1 fruit fly cellular context compared by ENCODE assay signal in genomic region chr3L:17457695-17458242, dm6.
TF ChIP-seq lines count a peak whose summit lies in the region.

No protein-coding gene starts in this region.

TF ChIP-seq in whole organism, embryonic, 481 proteins besides CTCF, POLR2A, EP300 and RAD21 (continued from another document):
- no peak for TF ChIP-seq Lpt (GFP tag; optimal IDR thresholded peaks at IDR 0.05; lab: Kevin White, UChicago)
- TF ChIP-seq zen (tag; optimal IDR thresholded peaks at IDR 0.05; lab: Kevin White, UChicago), result no peak
- TF ChIP-seq Dref (GFP tag; IDR thresholded peaks at IDR 0.05; lab: Robert Waterston, UW), result no peak
- TF ChIP-seq CG2889 (GFP tag; IDR thresholded peaks at IDR 0.05; lab: Robert Waterston, UW), result no peak
- TF ChIP-seq ind (GFP tag; optimal IDR thresholded peaks at IDR 0.05; lab: Kevin White, UChicago), result no peak
- no peak for TF ChIP-seq C15 (GFP tag; IDR thresholded peaks at IDR 0.05; lab: Robert Waterston, UW)
- no peak for TF ChIP-seq CG13624 (GFP tag; optimal IDR thresholded peaks at IDR 0.05; lab: Kevin White, UChicago)
- TF ChIP-seq CG15073 (GFP tag; optimal IDR thresholded peaks at IDR 0.05; lab: Kevin White, UChicago), result no peak
- 0 out of 2 replicates have a peak, but pooled peaks have one; percentile 16 for TF ChIP-seq vvl (GFP tag; IDR thresholded peaks at IDR 0.05; lab: Robert Waterston, UW)
- no peak for TF ChIP-seq CG18011 (GFP tag; optimal IDR thresholded peaks at IDR 0.05; lab: Kevin White, UChicago)
- peak; percentile 15 for TF ChIP-seq Meics (GFP tag; optimal IDR thresholded peaks at IDR 0.05; lab: Kevin White, UChicago)
- TF ChIP-seq CG9797 (GFP tag; optimal IDR thresholded peaks at IDR 0.05; lab: Kevin White, UChicago), result no peak
- peak; percentile 14 for TF ChIP-seq fd96Cb (tag; optimal IDR thresholded peaks at IDR 0.05; lab: Kevin White, UChicago)
- TF ChIP-seq Dp (GFP tag; optimal IDR thresholded peaks at IDR 0.05; lab: Kevin White, UChicago), result no peak
- TF ChIP-seq Fer2 (tag; optimal IDR thresholded peaks at IDR 0.05; lab: Kevin White, UChicago), result no peak
- no peak for TF ChIP-seq CG32532 (GFP tag; IDR thresholded peaks at IDR 0.05; lab: Robert Waterston, UW)
- no peak for TF ChIP-seq Pdp1 (GFP tag; optimal IDR thresholded peaks at IDR 0.05; lab: Kevin White, UChicago)
- no peak for TF ChIP-seq CG4404 (GFP tag; IDR thresholded peaks at IDR 0.05; lab: Robert Waterston, UW)
- no peak for TF ChIP-seq crc (GFP tag; optimal IDR thresholded peaks at IDR 0.05; lab: Kevin White, UChicago)
- TF ChIP-seq Gsc (GFP tag; IDR thresholded peaks at IDR 0.05; lab: Robert Waterston, UW), result no peak
- no peak for TF ChIP-seq CG34376 (GFP tag; optimal IDR thresholded peaks at IDR 0.05; lab: Kevin White, UChicago)
- no peak for TF ChIP-seq CG1832 (GFP tag; optimal IDR thresholded peaks at IDR 0.05; lab: Kevin White, UChicago)
- TF ChIP-seq CG10431 (GFP tag; optimal IDR thresholded peaks at IDR 0.05; lab: Kevin White, UChicago), result peak; percentile 67
- no peak for TF ChIP-seq aop (GFP tag; IDR thresholded peaks at IDR 0.05; lab: Robert Waterston, UW)
- TF ChIP-seq Med (GFP tag; lab: Kevin White, UChicago), result peak; percentile 30
- TF ChIP-seq H15 (GFP tag; IDR thresholded peaks at IDR 0.05; lab: Robert Waterston, UW), result no peak
- TF ChIP-seq Sox102F (GFP tag; optimal IDR thresholded peaks at IDR 0.05; lab: Kevin White, UChicago), result peak; percentile 48
- TF ChIP-seq CG8924 (tag; optimal IDR thresholded peaks at IDR 0.05; lab: Kevin White, UChicago), result peak; percentile 28
- TF ChIP-seq E2f1 (GFP tag; IDR thresholded peaks at IDR 0.05; lab: Robert Waterston, UW), result no peak
- TF ChIP-seq grau (tag; optimal IDR thresholded peaks at IDR 0.05; lab: Kevin White, UChicago), result peak; percentile 73
- TF ChIP-seq CG4360 (GFP tag; IDR thresholded peaks at IDR 0.05; lab: Robert Waterston, UW), result no peak
- peak; percentile 12 for TF ChIP-seq CG17385 (GFP tag; optimal IDR thresholded peaks at IDR 0.05; lab: Kevin White, UChicago)
- TF ChIP-seq rib (GFP tag; IDR thresholded peaks at IDR 0.05; lab: Robert Waterston, UW), result no peak
- no peak for TF ChIP-seq CG1602 (GFP tag; optimal IDR thresholded peaks at IDR 0.05; lab: Kevin White, UChicago)
- peak; percentile 26 for TF ChIP-seq Sox100B (GFP tag; optimal IDR thresholded peaks at IDR 0.05; lab: Kevin White, UChicago)
- no peak for TF ChIP-seq sug (tag; optimal IDR thresholded peaks at IDR 0.05; lab: Kevin White, UChicago)
- TF ChIP-seq tap (tag; optimal IDR thresholded peaks at IDR 0.05; lab: Kevin White, UChicago), result peak; percentile 13
- TF ChIP-seq CG17829 (tag; optimal IDR thresholded peaks at IDR 0.05; lab: Kevin White, UChicago), result peak; percentile 23
- peak; percentile 25 for TF ChIP-seq Oli (tag; optimal IDR thresholded peaks at IDR 0.05; lab: Kevin White, UChicago)
- TF ChIP-seq caup (GFP tag; optimal IDR thresholded peaks at IDR 0.05; lab: Kevin White, UChicago; ENCODE audit: severe bottlenecking), result no peak
- peak; percentile 37 for TF ChIP-seq Blimp-1 (GFP tag; optimal IDR thresholded peaks at IDR 0.05; lab: Kevin White, UChicago)
- TF ChIP-seq gcm2 (GFP tag; optimal IDR thresholded peaks at IDR 0.05; lab: Kevin White, UChicago), result no peak
- TF ChIP-seq hth (optimal IDR thresholded peaks at IDR 0.05; lab: Kevin White, UChicago), result no peak
- peak; percentile 31 for TF ChIP-seq Sry-β (GFP tag; optimal IDR thresholded peaks at IDR 0.05; lab: Kevin White, UChicago)
- TF ChIP-seq run (tag; optimal IDR thresholded peaks at IDR 0.05; lab: Kevin White, UChicago), result no peak
- no peak for TF ChIP-seq CG13287 (GFP tag; IDR thresholded peaks at IDR 0.05; lab: Robert Waterston, UW; ENCODE audit: partially characterized antibody)
- peak; percentile 76 for TF ChIP-seq sens (GFP tag; lab: Kevin White, UChicago)
- TF ChIP-seq CG4854 (GFP tag; optimal IDR thresholded peaks at IDR 0.05; lab: Kevin White, UChicago), result no peak
- no peak for TF ChIP-seq CG2875 (GFP tag; optimal IDR thresholded peaks at IDR 0.05; lab: Kevin White, UChicago)
- TF ChIP-seq CG18599 (GFP tag; optimal IDR thresholded peaks at IDR 0.05; lab: Kevin White, UChicago), result peak; percentile 54
- TF ChIP-seq chm (GFP tag; IDR thresholded peaks at IDR 0.05; lab: Robert Waterston, UW), result no peak
- peak in 1 of 3 experiments; percentile 18 for TF ChIP-seq lola (GFP tag; optimal IDR thresholded peaks at IDR 0.05; lab: Kevin White, UChicago)
- TF ChIP-seq CG2129 (GFP tag; IDR thresholded peaks at IDR 0.05; lab: Robert Waterston, UW; ENCODE audit: partially characterized antibody), result no peak
- no peak for TF ChIP-seq CG11247 (GFP tag; IDR thresholded peaks at IDR 0.05; lab: Robert Waterston, UW)
- no peak for TF ChIP-seq CG13775 (GFP tag; optimal IDR thresholded peaks at IDR 0.05; lab: Kevin White, UChicago)
- no peak for TF ChIP-seq CG10959 (GFP tag; IDR thresholded peaks at IDR 0.05; lab: Robert Waterston, UW)
- TF ChIP-seq CG7928 (GFP tag; optimal IDR thresholded peaks at IDR 0.05; lab: Kevin White, UChicago), result no peak
- TF ChIP-seq Xbp1 (GFP tag; optimal IDR thresholded peaks at IDR 0.05; lab: Kevin White, UChicago), result no peak
- no peak for TF ChIP-seq Hmx (GFP tag; optimal IDR thresholded peaks at IDR 0.05; lab: Kevin White, UChicago)
- no peak for TF ChIP-seq NFAT (GFP tag; IDR thresholded peaks at IDR 0.05; lab: Robert Waterston, UW)
- no peak for TF ChIP-seq CG17612 (GFP tag; IDR thresholded peaks at IDR 0.05; lab: Robert Waterston, UW)
- no peak for TF ChIP-seq CG1603 (tag; optimal IDR thresholded peaks at IDR 0.05; lab: Kevin White, UChicago)
- TF ChIP-seq sima (GFP tag; optimal IDR thresholded peaks at IDR 0.05; lab: Kevin White, UChicago), result no peak
- TF ChIP-seq br (optimal IDR thresholded peaks at IDR 0.05; lab: Kevin White, UChicago), result no peak
- TF ChIP-seq CG11085 (GFP tag; IDR thresholded peaks at IDR 0.05; lab: Robert Waterston, UW), result no peak
- peak; percentile 53; the same call in 1 of the 2 replicates for TF ChIP-seq CG6689 (GFP tag; IDR thresholded peaks at IDR 0.05; lab: Robert Waterston, UW)
- no peak for TF ChIP-seq CG11723 (GFP tag; optimal IDR thresholded peaks at IDR 0.05; lab: Kevin White, UChicago)
- no peak for TF ChIP-seq Dfd (GFP tag; optimal IDR thresholded peaks at IDR 0.05; lab: Kevin White, UChicago)
- TF ChIP-seq NC2β (GFP tag; optimal IDR thresholded peaks at IDR 0.05; lab: Kevin White, UChicago), result no peak
- TF ChIP-seq Ravus (GFP tag; IDR thresholded peaks at IDR 0.05; lab: Robert Waterston, UW), result no peak
- no peak for TF ChIP-seq ftz-f1 (GFP tag; optimal IDR thresholded peaks at IDR 0.05; lab: Kevin White, UChicago)
- no peak for TF ChIP-seq hkb (optimal IDR thresholded peaks at IDR 0.05; lab: Kevin White, UChicago)
- peak; percentile 43; the same call in 1 of the 2 replicates for TF ChIP-seq hkb (GFP tag; IDR thresholded peaks at IDR 0.05; lab: Robert Waterston, UW)
- TF ChIP-seq CG7556 (GFP tag; optimal IDR thresholded peaks at IDR 0.05; lab: Kevin White, UChicago), result peak; percentile 26
- TF ChIP-seq Stat92E (GFP tag; optimal IDR thresholded peaks at IDR 0.05; lab: Kevin White, UChicago), result no peak
- no peak for TF ChIP-seq prd (optimal IDR thresholded peaks at IDR 0.05; lab: Kevin White, UChicago)
- peak; percentile 29; the same call in 1 of the 3 replicates for TF ChIP-seq prd (GFP tag; IDR thresholded peaks at IDR 0.05; lab: Robert Waterston, UW)
- TF ChIP-seq CG3065 (GFP tag; optimal IDR thresholded peaks at IDR 0.05; lab: Kevin White, UChicago), result no peak
- TF ChIP-seq HLH3B (GFP tag; IDR thresholded peaks at IDR 0.05; lab: Robert Waterston, UW), result no peak
- no peak for TF ChIP-seq CG12236 (GFP tag; optimal IDR thresholded peaks at IDR 0.05; lab: Kevin White, UChicago)
- TF ChIP-seq trem (tag; optimal IDR thresholded peaks at IDR 0.05; lab: Kevin White, UChicago), result peak; percentile 17
- TF ChIP-seq ap (GFP tag; IDR thresholded peaks at IDR 0.05; lab: Robert Waterston, UW), result no peak
- no peak for TF ChIP-seq CG16815 (GFP tag; optimal IDR thresholded peaks at IDR 0.05; lab: Kevin White, UChicago)
- no peak for TF ChIP-seq CG5180 (GFP tag; optimal IDR thresholded peaks at IDR 0.05; lab: Kevin White, UChicago)
- no peak for TF ChIP-seq lmd (GFP tag; IDR thresholded peaks at IDR 0.05; lab: Robert Waterston, UW)
- peak; percentile 62; the same call in 1 of the 2 replicates for TF ChIP-seq Xrp1 (GFP tag; IDR thresholded peaks at IDR 0.05; lab: Robert Waterston, UW)
- no peak for TF ChIP-seq exex (tag; optimal IDR thresholded peaks at IDR 0.05; lab: Kevin White, UChicago)
- peak; percentile 1 for TF ChIP-seq CG9437 (GFP tag; optimal IDR thresholded peaks at IDR 0.05; lab: Kevin White, UChicago)
- no peak for TF ChIP-seq klu (GFP tag; IDR thresholded peaks at IDR 0.05; lab: Robert Waterston, UW)
- TF ChIP-seq ash1 (GFP tag; optimal IDR thresholded peaks at IDR 0.05; lab: Kevin White, UChicago), result no peak
- TF ChIP-seq CG13894 (tag; optimal IDR thresholded peaks at IDR 0.05; lab: Kevin White, UChicago), result no peak
